Fruit fly (Drosophila melanogaster) whole organism, prepupa: ENCODE data around the gene Mcm6.

Experiments
- Blimp-1 ChIP-seq: fragments of 200-800 bp; sonication (Bioruptor generic); optimal IDR thresholded peaks from 3 replicates; lab custom pipeline; 2017; ENCODE audit warnings: missing biosample characterization, missing genetic modification characterization, mild to moderate bottlenecking, moderate library complexity, missing genetic modification reagents
- CG10631 ChIP-seq: fragments of 200-800 bp; sonication (Bioruptor generic); optimal IDR thresholded peaks from 2 replicates; lab custom pipeline; 2016; ENCODE audit warnings: missing biosample characterization, missing genetic modification characterization
- CG10669 ChIP-seq: fragments of 200-800 bp; sonication (Bioruptor generic); optimal IDR thresholded peaks from 3 replicates; lab custom pipeline; 2018; ENCODE audit warnings: missing biosample characterization, mild to moderate bottlenecking, missing genetic modification characterization, moderate library complexity
- CG11294 ChIP-seq: fragments of 200-800 bp; sonication (Bioruptor generic); IDR thresholded peaks from 2 replicates; pipeline ENCODE4 v1.3.6; 2022; ENCODE audit warnings: missing biosample characterization, missing genetic modification characterization
- CG11762 ChIP-seq: fragments of 200-800 bp; sonication (Bioruptor generic); optimal IDR thresholded peaks from 3 replicates; lab custom pipeline; 2016; ENCODE audit warnings: missing biosample characterization, missing genetic modification characterization; ENCODE audit not compliant: insufficient read depth
- CG11902 ChIP-seq: fragments of 200-800 bp; sonication (Bioruptor generic); optimal IDR thresholded peaks from 3 replicates; lab custom pipeline; 2016; ENCODE audit warnings: missing biosample characterization, missing genetic modification characterization
- CG15336 ChIP-seq: fragments of 200-800 bp; sonication (Bioruptor generic); IDR thresholded peaks from 2 replicates; pipeline ENCODE4 v1.3.6; 2022; ENCODE audit warnings: missing biosample characterization, missing genetic modification characterization
- CG1621 ChIP-seq: fragments of 200-800 bp; sonication (Bioruptor generic); optimal IDR thresholded peaks from 3 replicates; lab custom pipeline; 2018; ENCODE audit warnings: missing biosample characterization, mild to moderate bottlenecking, missing genetic modification characterization
- CG16779 ChIP-seq: fragments of 200-800 bp; sonication (Bioruptor generic); optimal IDR thresholded peaks from 3 replicates; lab custom pipeline; 2017; ENCODE audit warnings: missing biosample characterization, mild to moderate bottlenecking, missing genetic modification characterization
- CG3032 ChIP-seq: fragments of 200-800 bp; optimal IDR thresholded peaks from 2 replicates; lab custom pipeline; 2019; ENCODE audit warnings: missing biosample characterization, mild to moderate bottlenecking, missing genetic modification characterization, moderate library complexity
- CG31627 ChIP-seq: fragments of 200-800 bp; sonication (Bioruptor generic); optimal IDR thresholded peaks from 3 replicates; lab custom pipeline; 2016; ENCODE audit warnings: missing biosample characterization, missing genetic modification characterization
- CG32006 ChIP-seq: fragments of 200-800 bp; sonication (Bioruptor generic); optimal IDR thresholded peaks from 3 replicates; lab custom pipeline; 2017; ENCODE audit warnings: missing biosample characterization, mild to moderate bottlenecking, missing genetic modification characterization
- CG3919 ChIP-seq: fragments of 200-800 bp; sonication (Bioruptor generic); optimal IDR thresholded peaks from 3 replicates; lab custom pipeline; 2016; ENCODE audit warnings: missing biosample characterization, missing genetic modification characterization
- CG6163 ChIP-seq: fragments of 200-800 bp; sonication (Bioruptor generic); IDR thresholded peaks from 3 replicates; pipeline ENCODE4 v1.3.6; 2022; ENCODE audit warnings: missing biosample characterization, missing genetic modification characterization
- CG6854 ChIP-seq: fragments of 200-800 bp; sonication (Bioruptor generic); optimal IDR thresholded peaks from 2 replicates; lab custom pipeline; 2017; ENCODE audit warnings: missing biosample characterization, mild to moderate bottlenecking, missing genetic modification characterization
- CG7368 ChIP-seq: fragments of 200-800 bp; sonication (Bioruptor generic); optimal IDR thresholded peaks from 3 replicates; lab custom pipeline; 2016; ENCODE audit warnings: missing biosample characterization, missing genetic modification characterization
- CG8319 ChIP-seq: fragments of 200-800 bp; sonication (Bioruptor generic); optimal IDR thresholded peaks from 3 replicates; lab custom pipeline; 2016; ENCODE audit warnings: missing biosample characterization, missing genetic modification characterization
- CG8632 ChIP-seq: fragments of 200-800 bp; sonication (Bioruptor generic); optimal IDR thresholded peaks from 3 replicates; lab custom pipeline; 2016; ENCODE audit warnings: missing biosample characterization, missing genetic modification characterization
- CG9139 ChIP-seq: fragments of 200-800 bp; sonication (Bioruptor generic); optimal IDR thresholded peaks from 3 replicates; lab custom pipeline; 2017; ENCODE audit warnings: missing biosample characterization, mild to moderate bottlenecking, missing genetic modification characterization
- Eip75B ChIP-seq: fragments of 200-800 bp; sonication (Bioruptor generic); optimal IDR thresholded peaks from 3 replicates; lab custom pipeline; 2016; ENCODE audit warnings: missing biosample characterization, missing genetic modification characterization
- Eip93F ChIP-seq: fragments of 200-800 bp; sonication (Bioruptor generic); optimal IDR thresholded peaks from 2 replicates; lab custom pipeline; 2016; ENCODE audit warnings: missing biosample characterization, mild to moderate bottlenecking, missing genetic modification characterization
- Ets96B ChIP-seq: fragments of 200-800 bp; optimal IDR thresholded peaks from 2 replicates; lab custom pipeline; 2019; ENCODE audit warnings: missing biosample characterization, mild to moderate bottlenecking, missing genetic modification characterization, moderate library complexity
- Gug ChIP-seq: fragments of 200-800 bp; sonication (Bioruptor generic); IDR thresholded peaks from 2 replicates; pipeline ENCODE4 v1.3.6; 2022; ENCODE audit warnings: missing biosample characterization, missing genetic modification characterization
- Hr38 ChIP-seq: sonication (Bioruptor generic); optimal IDR thresholded peaks from 2 replicates; lab custom pipeline; 2016; ENCODE audit warnings: missing biosample characterization, missing genetic modification characterization
- Hr4 ChIP-seq: fragments of 200-800 bp; sonication (Bioruptor generic); optimal IDR thresholded peaks from 3 replicates; lab custom pipeline; 2016; ENCODE audit warnings: missing biosample characterization, missing genetic modification characterization
- Lpt ChIP-seq: fragments of 200-800 bp; sonication (Bioruptor generic); optimal IDR thresholded peaks from 3 replicates; lab custom pipeline; 2016; ENCODE audit warnings: missing biosample characterization, missing genetic modification characterization
- Met ChIP-seq: fragments of 200-800 bp; sonication (Bioruptor generic); optimal IDR thresholded peaks from 3 replicates; lab custom pipeline; 2016; ENCODE audit warnings: missing biosample characterization, missing genetic modification characterization
- OdsH ChIP-seq: fragments of 200-800 bp; sonication (Bioruptor generic); optimal IDR thresholded peaks from 3 replicates; lab custom pipeline; 2016; ENCODE audit warnings: missing biosample characterization, missing genetic modification characterization
- Smox ChIP-seq: fragments of 200-800 bp; sonication (Bioruptor generic); optimal IDR thresholded peaks from 3 replicates; lab custom pipeline; 2016; ENCODE audit warnings: missing biosample characterization, missing genetic modification characterization
- Sox102F ChIP-seq: fragments of 200-800 bp; sonication (Bioruptor generic); optimal IDR thresholded peaks from 2 replicates; lab custom pipeline; 2016; ENCODE audit warnings: missing biosample characterization, mild to moderate bottlenecking, missing genetic modification characterization
- Sox14 ChIP-seq: fragments of 200-800 bp; sonication (Bioruptor generic); optimal IDR thresholded peaks from 3 replicates; lab custom pipeline; 2016; ENCODE audit warnings: missing biosample characterization, missing genetic modification characterization
- Sox15 ChIP-seq: fragments of 200-800 bp; sonication (Bioruptor generic); optimal IDR thresholded peaks from 3 replicates; lab custom pipeline; 2016; ENCODE audit warnings: missing biosample characterization, missing genetic modification characterization
- achi ChIP-seq: fragments of 200-800 bp; sonication (Bioruptor generic); optimal IDR thresholded peaks from 3 replicates; lab custom pipeline; 2016; ENCODE audit warnings: missing biosample characterization, missing genetic modification characterization
- acj6 ChIP-seq: fragments of 200-800 bp; sonication (Bioruptor generic); optimal IDR thresholded peaks from 3 replicates; lab custom pipeline; 2016; ENCODE audit warnings: missing biosample characterization, missing genetic modification characterization
- cyc ChIP-seq: fragments of 200-800 bp; sonication (Bioruptor generic); optimal IDR thresholded peaks from 3 replicates; lab custom pipeline; 2016; ENCODE audit warnings: missing biosample characterization, missing genetic modification characterization
- dac ChIP-seq: fragments of 200-800 bp; sonication (Bioruptor generic); optimal IDR thresholded peaks from 2 replicates; lab custom pipeline; 2017; ENCODE audit warnings: missing biosample characterization, mild to moderate bottlenecking, missing genetic modification characterization
- dsx ChIP-seq: fragments of 200-800 bp; optimal IDR thresholded peaks from 3 replicates; lab custom pipeline; 2019; ENCODE audit warnings: missing biosample characterization, mild to moderate bottlenecking, missing genetic modification characterization, moderate library complexity; ENCODE audit not compliant: poor library complexity, severe bottlenecking
- eg ChIP-seq: fragments of 200-800 bp; sonication (Bioruptor generic); IDR thresholded peaks from 3 replicates; pipeline ENCODE4 v1.3.6; 2022; ENCODE audit warnings: missing biosample characterization, missing genetic modification characterization
- esn ChIP-seq: fragments of 200-800 bp; sonication (Bioruptor generic); optimal IDR thresholded peaks from 2 replicates; lab custom pipeline; 2016; ENCODE audit warnings: missing biosample characterization, mild to moderate bottlenecking, missing genetic modification characterization, moderate library complexity
- fkh ChIP-seq: fragments of 200-800 bp; sonication (Bioruptor generic); optimal IDR thresholded peaks from 3 replicates; lab custom pipeline; 2017; ENCODE audit warnings: missing biosample characterization, mild to moderate bottlenecking, missing genetic modification characterization, moderate library complexity
- lz ChIP-seq: fragments of 200-800 bp; sonication (Bioruptor generic); optimal IDR thresholded peaks from 3 replicates; lab custom pipeline; 2016; ENCODE audit warnings: missing biosample characterization, missing genetic modification characterization
- net ChIP-seq: fragments of 200-800 bp; sonication (Bioruptor generic); optimal IDR thresholded peaks from 3 replicates; lab custom pipeline; 2016; ENCODE audit warnings: missing biosample characterization, missing genetic modification characterization
- pdm3 ChIP-seq: fragments of 200-800 bp; sonication (Bioruptor generic); optimal IDR thresholded peaks from 3 replicates; lab custom pipeline; 2016; ENCODE audit warnings: missing biosample characterization, missing genetic modification characterization
- spab ChIP-seq: fragments of 200-800 bp; sonication (Bioruptor generic); optimal IDR thresholded peaks from 2 replicates; lab custom pipeline; 2017; ENCODE audit warnings: missing biosample characterization, mild to moderate bottlenecking, missing genetic modification characterization, missing genetic modification reagents
- ss ChIP-seq, 2 experiments: fragments of 200-800 bp; sonication (Bioruptor generic); optimal IDR thresholded peaks; 2 replicates in 1 of 2; 3 replicates in 1 of 2; lab custom pipeline; 2017 to 2018; ENCODE audit warnings: mild to moderate bottlenecking in 2 of 2, missing biosample characterization in 2 of 2, missing genetic modification characterization in 2 of 2, moderate library complexity in 1 of 2
- topi ChIP-seq: fragments of 200-800 bp; sonication (Bioruptor generic); optimal IDR thresholded peaks from 3 replicates; lab custom pipeline; 2016; ENCODE audit warnings: missing biosample characterization, missing genetic modification characterization
- vri ChIP-seq: fragments of 200-800 bp; sonication (Bioruptor generic); optimal IDR thresholded peaks from 3 replicates; lab custom pipeline; 2016; ENCODE audit warnings: missing biosample characterization, mild to moderate bottlenecking, missing genetic modification characterization

Gene Mcm6

dm6 chrX:6661880-6662279 is 12.3 kb upstream of the Mcm6 start (continued):
- TF ChIP-seq CG31627 (GFP tag; lab: Kevin White, UChicago) (no peak), Hr38 (GFP tag; lab: Kevin White, UChicago) (no peak), Lpt (no peak), cyc (GFP tag; lab: Kevin White, UChicago) (no peak), Gug (GFP tag; lab: Robert Waterston, UW) (no peak), spab (GFP tag; lab: Kevin White, UChicago) (no peak), eg (peak; percentile 44; the same call in 1 of the 3 replicates)

- TF ChIP-seq vri, result peak; percentile 86
- TF ChIP-seq CG15336 (GFP tag; lab: Robert Waterston, UW), result no peak
- TF ChIP-seq cyc (GFP tag; lab: Kevin White, UChicago), result no peak
- TF ChIP-seq achi (GFP tag; lab: Kevin White, UChicago), result no peak
Observed at dm6 chrX:6662378-6662777, 11.8 kb upstream of the Mcm6 start.

DNA sequence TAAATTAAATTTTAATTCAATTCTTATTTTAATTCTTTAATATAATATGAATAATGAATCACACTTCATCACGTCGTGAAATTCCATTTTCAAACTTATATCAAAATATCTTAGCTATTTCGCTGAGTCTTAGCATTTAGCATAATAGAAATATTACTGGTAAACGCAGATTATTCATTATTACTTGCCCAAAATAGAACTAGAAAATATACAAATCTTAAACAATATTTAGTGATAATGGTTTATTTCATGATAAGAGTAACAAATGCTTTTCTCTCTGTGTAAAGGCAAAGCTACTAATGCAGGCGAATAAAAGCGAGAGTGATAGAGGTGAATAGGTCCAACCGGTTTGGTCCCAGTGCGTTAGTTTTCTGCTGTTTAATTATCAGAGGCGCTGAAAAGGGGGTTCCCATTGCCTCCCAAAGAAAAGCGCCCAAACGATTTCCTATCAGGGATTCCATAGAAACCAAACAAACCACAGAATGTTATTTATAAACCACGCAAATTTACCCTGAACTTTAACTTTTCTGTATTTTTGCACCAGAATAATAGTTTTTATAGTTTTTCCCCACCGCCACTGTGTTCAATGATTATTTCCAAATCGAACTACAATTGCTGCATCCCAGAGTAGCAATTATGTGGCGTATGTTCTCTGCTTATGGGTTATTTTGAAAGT is 11.2 kb upstream of the Mcm6 start:
- TF ChIP-seq CG9139 (no peak), Ets96B (tag; lab: Kevin White, UChicago) (no peak), CG8632 (GFP tag; lab: Kevin White, UChicago) (no peak), Blimp-1 (no peak), pdm3 (GFP tag; lab: Kevin White, UChicago) (peak; percentile 20), fkh (GFP tag; lab: Kevin White, UChicago) (no peak), dac (GFP tag; lab: Kevin White, UChicago) (peak; percentile 15), cyc (GFP tag; lab: Kevin White, UChicago) (no peak), Gug (GFP tag; lab: Robert Waterston, UW) (no peak; the same call in 1 of the 2 replicates), CG6163 (peak; percentile 41; the same call in 1 of the 3 replicates), CG6854 (GFP tag; lab: Kevin White, UChicago) (no peak), CG10631 (GFP tag; lab: Kevin White, UChicago) (no peak), CG3919 (no peak), Sox14 (GFP tag; lab: Kevin White, UChicago) (no peak), Smox (no peak), CG8319 (GFP tag; lab: Kevin White, UChicago) (no peak), CG3032 (tag; lab: Kevin White, UChicago) (no peak), Met (GFP tag; lab: Kevin White, UChicago) (no peak), Sox15 (GFP tag; lab: Kevin White, UChicago) (no peak), OdsH (GFP tag; lab: Kevin White, UChicago) (peak; percentile 43), net (peak; percentile 7), lz (GFP tag; lab: Kevin White, UChicago) (no peak), CG16779 (tag; lab: Kevin White, UChicago) (peak; percentile 30), CG11762 (GFP tag; lab: Kevin White, UChicago) (no peak), acj6 (GFP tag; lab: Kevin White, UChicago) (no peak), CG10669 (no peak), ss (GFP tag; optimal IDR thresholded peaks at IDR 0.05; lab: Kevin White, UChicago) (no peak), eg (peak; percentile 69), esn (GFP tag; lab: Kevin White, UChicago) (no peak), CG11294 (GFP tag; lab: Robert Waterston, UW) (peak; percentile 18; the same call in 1 of the 2 replicates), CG32006 (GFP tag; lab: Kevin White, UChicago) (peak; percentile 85), Eip75B (GFP tag; lab: Kevin White, UChicago) (peak; percentile 16), vri (no peak), Sox102F (GFP tag; lab: Kevin White, UChicago) (no peak), Hr4 (GFP tag; lab: Kevin White, UChicago) (peak; percentile 74), dsx (GFP tag; lab: Kevin White, UChicago) (no peak), CG31627 (GFP tag; lab: Kevin White, UChicago) (no peak), topi (GFP tag; lab: Kevin White, UChicago) (no peak), CG11902 (no peak), Eip93F (GFP tag; lab: Kevin White, UChicago) (no peak), CG7368 (no peak), CG1621 (tag; lab: Kevin White, UChicago) (no peak)
